Worm (Caenorhabditis elegans): ENCODE measurements around the gene W02B12.13.

- no peak for TF ChIP-seq K12H6.12 (tag; optimal IDR thresholded peaks at IDR 0.05)
- no peak for TF ChIP-seq D2030.7 (GFP tag; IDR thresholded peaks at IDR 0.05)
- no peak for TF ChIP-seq efl-1 (GFP tag; optimal IDR thresholded peaks at IDR 0.05)
- no peak for TF ChIP-seq snpc-1.1 (tag; optimal IDR thresholded peaks at IDR 0.05; ENCODE audit: insufficient read depth)
- TF ChIP-seq madf-6 (GFP tag; IDR thresholded peaks at IDR 0.05), result no peak
- TF ChIP-seq atf-7 (tag; optimal IDR thresholded peaks at IDR 0.05), result no peak
- TF ChIP-seq unc-130 (GFP tag; optimal IDR thresholded peaks at IDR 0.05), result no peak
Observed at ce11 chrII:11424579-11425316, 20.3 kb upstream of the W02B12.13 start, which contains the start of gene C05D12.3.

All from whole organism, young adult.